Worm (Caenorhabditis elegans) whole organism, L4 larva: ENCODE measurements around the gene R09E10.13.

Experiments used
- T26A8.4 ChIP-seq: fragments of 200-800 bp; sonication (Bioruptor generic); IDR thresholded peaks from 2 replicates; pipeline ENCODE4 v1.3.6; 2022; ENCODE audit warnings: missing genetic modification characterization, missing compliant biosample characterization
- Y75B8A.6 ChIP-seq: fragments of 200-800 bp; sonication (Bioruptor generic); IDR thresholded peaks from 2 replicates; pipeline ENCODE4 v1.3.6; 2022; ENCODE audit warnings: missing genetic modification reagents, missing genetic modification characterization, missing compliant biosample characterization
- aha-1 ChIP-seq: fragments of 150-350 bp; peaks from one replicate; lab custom pipeline; 2014; ENCODE audit warnings: missing biosample characterization, missing genetic modification characterization
- arid-1 ChIP-seq: fragments of 200-800 bp; sonication (Bioruptor generic); conservative IDR thresholded peaks from 2 replicates; pipeline ENCODE4 v1.3.6; 2022; ENCODE audit warnings: missing genetic modification reagents, missing genetic modification characterization, missing compliant biosample characterization
- ceh-20 ChIP-seq: fragments of 200-800 bp; sonication (Bioruptor generic); IDR thresholded peaks from 2 replicates; pipeline ENCODE4 v1.3.6; 2022; ENCODE audit warnings: missing genetic modification reagents, missing genetic modification characterization, missing compliant biosample characterization
- ceh-28 ChIP-seq: fragments of 150-350 bp; optimal IDR thresholded peaks from 2 replicates; lab custom pipeline; 2014; ENCODE audit warnings: missing biosample characterization, missing genetic modification reagents, missing genetic modification characterization
- ctbp-1 ChIP-seq: fragments of 200-800 bp; sonication (Bioruptor generic); IDR thresholded peaks from 2 replicates; pipeline ENCODE4 v1.3.6; 2022; ENCODE audit warnings: missing genetic modification reagents, missing genetic modification characterization, missing compliant biosample characterization
- daf-12 ChIP-seq: fragments of 150-350 bp; optimal IDR thresholded peaks from 2 replicates; lab custom pipeline; 2014; ENCODE audit warnings: missing biosample characterization, missing genetic modification reagents, missing genetic modification characterization
- daf-19 ChIP-seq: fragments of 200-800 bp; sonication (Bioruptor generic); conservative IDR thresholded peaks from 2 replicates; pipeline ENCODE4 v1.3.6; 2022; ENCODE audit warnings: missing genetic modification characterization, missing compliant biosample characterization
- dmd-6 ChIP-seq: fragments of 200-800 bp; sonication (Bioruptor generic); IDR thresholded peaks from 2 replicates; pipeline ENCODE4 v1.3.6; 2022; ENCODE audit warnings: missing genetic modification reagents, missing genetic modification characterization, missing compliant biosample characterization
- dpl-1 ChIP-seq: fragments of 150-350 bp; optimal IDR thresholded peaks from 2 replicates; lab custom pipeline; 2014; ENCODE audit warnings: missing biosample characterization, missing genetic modification reagents, missing genetic modification characterization
- duxl-1 ChIP-seq: sonication (generic microtip); optimal IDR thresholded peaks from 2 replicates; lab custom pipeline; 2016; ENCODE audit warnings: mild to moderate bottlenecking, missing genetic modification characterization, moderate library complexity, missing compliant biosample characterization; ENCODE audit not compliant: poor library complexity
- dve-1 ChIP-seq: sonication (generic microtip); optimal IDR thresholded peaks from 2 replicates; lab custom pipeline; 2017; ENCODE audit warnings: antibody characterized with exemption, mild to moderate bottlenecking, missing genetic modification characterization, missing compliant biosample characterization; ENCODE audit not compliant: insufficient read depth
- hif-1 ChIP-seq, 2 experiments: sonication (generic microtip); optimal IDR thresholded peaks; 2 replicates each; lab custom pipeline; 2016 to 2017; ENCODE audit warnings: missing compliant biosample characterization in 2 of 2, missing genetic modification characterization in 2 of 2, missing genetic modification reagents in 2 of 2, missing genotype in 2 of 2, mild to moderate bottlenecking in 1 of 2
- hlh-11 ChIP-seq: fragments of 200-800 bp; sonication (Bioruptor generic); optimal IDR thresholded peaks from 2 replicates; lab custom pipeline; 2018; ENCODE audit warnings: mild to moderate bottlenecking, missing genetic modification characterization, missing compliant biosample characterization
- hlh-30 ChIP-seq: sonication (generic microtip); optimal IDR thresholded peaks from 2 replicates; lab custom pipeline; 2017; ENCODE audit warnings: antibody characterized with exemption, mild to moderate bottlenecking, missing genetic modification characterization, missing compliant biosample characterization; ENCODE audit not compliant: insufficient read depth
- hmg-1.1 ChIP-seq: fragments of 200-800 bp; sonication (Bioruptor generic); IDR thresholded peaks from 2 replicates; pipeline ENCODE4 v1.3.6; 2022; ENCODE audit warnings: missing genetic modification reagents, missing genetic modification characterization, missing compliant biosample characterization
- jun-1 ChIP-seq: fragments of 150-350 bp; optimal IDR thresholded peaks from 2 replicates; lab custom pipeline; 2014; ENCODE audit warnings: missing biosample characterization, missing genetic modification reagents, missing genetic modification characterization
- lim-7 ChIP-seq: fragments of 200-800 bp; sonication (Bioruptor generic); IDR thresholded peaks from 2 replicates; pipeline ENCODE4 v1.3.6; 2022; ENCODE audit warnings: missing genetic modification characterization, missing compliant biosample characterization
- lin-1 ChIP-seq: fragments of 200-800 bp; sonication (Bioruptor generic); IDR thresholded peaks from 2 replicates; pipeline ENCODE4 v1.3.6; 2022; ENCODE audit warnings: missing genetic modification reagents, missing genetic modification characterization, missing compliant biosample characterization
- lin-13 ChIP-seq: fragments of 150-350 bp; optimal IDR thresholded peaks from 2 replicates; lab custom pipeline; 2014; ENCODE audit warnings: missing biosample characterization, missing genetic modification reagents, missing genetic modification characterization
- lin-38 ChIP-seq: fragments of 200-800 bp; sonication (Bioruptor generic); IDR thresholded peaks from 2 replicates; pipeline ENCODE4 v1.3.6; 2022; ENCODE audit warnings: missing genetic modification reagents, missing genetic modification characterization, missing compliant biosample characterization
- lin-39 ChIP-seq: fragments of 150-350 bp; optimal IDR thresholded peaks from 2 replicates; lab custom pipeline; 2014; ENCODE audit warnings: missing biosample characterization, missing genetic modification reagents, missing genetic modification characterization
- lsy-2 ChIP-seq, 2 experiments: fragments of 150-350 bp in 1 of 2; sonication (generic microtip) in 1 of 2; optimal IDR thresholded peaks; 2 replicates each; lab custom pipeline; 2014 to 2017; ENCODE audit warnings: missing biosample characterization in 2 of 2, missing genetic modification characterization in 2 of 2
- mdl-1 ChIP-seq, 2 experiments: fragments of 150-350 bp in 1 of 2; sonication (generic microtip) in 1 of 2; optimal IDR thresholded peaks; 2 replicates each; lab custom pipeline; 2014 to 2017; ENCODE audit warnings: missing biosample characterization in 2 of 2, missing genetic modification characterization in 2 of 2
- mep-1 ChIP-seq: fragments of 150-350 bp; sonication (generic microtip); optimal IDR thresholded peaks from 3 replicates; lab custom pipeline; 2014; ENCODE audit warnings: missing biosample characterization, missing genetic modification characterization
- mes-2 ChIP-seq: sonication (generic microtip); optimal IDR thresholded peaks from 2 replicates; lab custom pipeline; 2016; ENCODE audit warnings: missing genotype, mild to moderate bottlenecking, missing genetic modification characterization, missing compliant biosample characterization; ENCODE audit not compliant: poor library complexity, severe bottlenecking
- mxl-2 ChIP-seq: fragments of 200-800 bp; sonication (Bioruptor generic); conservative IDR thresholded peaks from 2 replicates; pipeline ENCODE4 v1.3.6; 2022; ENCODE audit warnings: missing genetic modification reagents, missing genetic modification characterization, missing compliant biosample characterization
- mxl-3 ChIP-seq: fragments of 200-800 bp; sonication (Bioruptor generic); optimal IDR thresholded peaks from 2 replicates; lab custom pipeline; 2018; ENCODE audit warnings: mild to moderate bottlenecking, missing genetic modification characterization, missing compliant biosample characterization
- nhr-25 ChIP-seq: sonication (generic microtip); optimal IDR thresholded peaks from 2 replicates; lab custom pipeline; 2017; ENCODE audit warnings: missing genetic modification characterization, mild to moderate bottlenecking, missing compliant biosample characterization, antibody characterized with exemption, moderate library complexity, borderline replicate concordance; ENCODE audit not compliant: insufficient read depth
- nhr-28 ChIP-seq: fragments of 150-350 bp; optimal IDR thresholded peaks from 2 replicates; lab custom pipeline; 2014; ENCODE audit warnings: missing biosample characterization, missing genetic modification characterization
- nhr-77 ChIP-seq: fragments of 150-350 bp; optimal IDR thresholded peaks from 2 replicates; lab custom pipeline; 2014; ENCODE audit warnings: missing biosample characterization, missing genetic modification characterization
- pqm-1 ChIP-seq: sonication (generic microtip); optimal IDR thresholded peaks from 2 replicates; lab custom pipeline; 2017; ENCODE audit warnings: missing biosample characterization, missing genetic modification characterization
- rbr-2 ChIP-seq: sonication (generic microtip); optimal IDR thresholded peaks from 2 replicates; lab custom pipeline; 2016; ENCODE audit warnings: missing genotype, missing genetic modification characterization, missing compliant biosample characterization
- set-16 ChIP-seq: fragments of 200-800 bp; sonication (Bioruptor generic); IDR thresholded peaks from 2 replicates; pipeline ENCODE4 v1.3.6; 2022; ENCODE audit warnings: missing genetic modification reagents, missing genetic modification characterization, missing compliant biosample characterization
- unc-39 ChIP-seq: sonication (generic microtip); optimal IDR thresholded peaks from 2 replicates; lab custom pipeline; 2017; ENCODE audit warnings: missing biosample characterization, missing genetic modification characterization
- unc-62 ChIP-seq, 3 experiments: fragments of 150-350 bp in 1 of 3; sonication (generic microtip); optimal IDR thresholded peaks in 2 of 3; peaks in 1 of 3; 1 replicate in 1 of 3; 2 replicates in 2 of 3; lab custom pipeline; 2014 to 2017; ENCODE audit warnings: missing biosample characterization in 3 of 3, missing genetic modification characterization in 3 of 3, missing genetic modification reagents in 3 of 3, missing genotype in 1 of 3
- ztf-7 ChIP-seq: fragments of 150-350 bp; optimal IDR thresholded peaks from 2 replicates; lab custom pipeline; 2014; ENCODE audit warnings: missing biosample characterization, missing genetic modification characterization

The R09E10.13 gene

ce11 chrIV:10284194-10284910, 10.6 kb downstream of the R09E10.13 start, which contains the start of gene rad-51:
rad-51 (minus strand) TSS chrIV:10284244.
- TF ChIP-seq ztf-7 (peak; percentile 37), unc-39 (tag; lab: Kevin White, UChicago) (no peak), mxl-3 (GFP tag; lab: Kevin White, UChicago) (peak; percentile 87), hlh-11 (tag; lab: Kevin White, UChicago) (peak; percentile 70), lsy-2 (tag; optimal IDR thresholded peaks at IDR 0.05; lab: Kevin White, UChicago) (peak in 1 of 2 experiments; percentile 69), nhr-28 (tag; lab: Kevin White, UChicago) (peak; percentile 76), lin-13 (no peak), dmd-6 (GFP tag; lab: Robert Waterston, UW) (peak; percentile 42; the same call in 1 of the 2 replicates), dve-1 (tag; lab: Kevin White, UChicago) (peak; percentile 47), nhr-77 (tag; lab: Kevin White, UChicago) (peak; percentile 33), ceh-20 (GFP tag; lab: Robert Waterston, UW) (peak; percentile 32; the same call in 1 of the 2 replicates), mes-2 (peak; percentile 76), rbr-2 (peak; percentile 67), lin-1 (no peak), mxl-2 (GFP tag; lab: Robert Waterston, UW) (no peak), mep-1 (peak; percentile 84), T26A8.4 (GFP tag; lab: Robert Waterston, UW) (peak; percentile 51), daf-19 (no peak), set-16 (GFP tag; lab: Robert Waterston, UW) (peak; percentile 17; the same call in 1 of the 2 replicates), lin-39 (tag; lab: Kevin White, UChicago) (no peak), dpl-1 (peak; percentile 83), arid-1 (GFP tag; lab: Robert Waterston, UW) (0 out of 2 replicates have a peak, but pooled peaks have one; percentile 14), ceh-28 (tag; lab: Kevin White, UChicago) (no peak), hlh-30 (tag; lab: Kevin White, UChicago) (peak; percentile 64), nhr-25 (tag; lab: Kevin White, UChicago) (peak; percentile 5), unc-62 (GFP tag; optimal IDR thresholded peaks at IDR 0.05 in 1 of 2; lab: Kevin White, UChicago) (peak in 1 of 2 experiments; percentile 85), unc-62 (tag; optimal IDR thresholded peaks at IDR 0.05; lab: Kevin White, UChicago) (no peak), mdl-1 (tag; optimal IDR thresholded peaks at IDR 0.05; lab: Kevin White, UChicago) (peak in 1 of 2 experiments; percentile 64), hmg-1.1 (GFP tag; lab: Robert Waterston, UW) (peak; percentile 81), duxl-1 (tag; lab: Kevin White, UChicago) (no peak), aha-1 (tag; lab: Kevin White, UChicago) (peak; percentile 3), ctbp-1 (0 out of 2 replicates have a peak, but pooled peaks have one; percentile 34), hif-1 (tag; optimal IDR thresholded peaks at IDR 0.05; lab: Kevin White, UChicago) (peak in 1 of 2 experiments; percentile 25), lim-7 (GFP tag; lab: Robert Waterston, UW) (0 out of 2 replicates have a peak, but pooled peaks have one; percentile 53), jun-1 (tag; lab: Kevin White, UChicago) (peak; percentile 15), lin-38 (peak; percentile 77), pqm-1 (no peak)
- TF ChIP-seq, all 104 proteins: peak for 27

ce11 chrIV:10281482-10281881, 13.5 kb downstream of the R09E10.13 start, which contains the start of gene thk-1:
thk-1 (minus strand) TSS chrIV:10281582.
- TF ChIP-seq lin-39 (tag; lab: Kevin White, UChicago) (no peak), nhr-28 (tag; lab: Kevin White, UChicago) (peak; percentile 7), dve-1 (tag; lab: Kevin White, UChicago) (peak; percentile 12), pqm-1 (peak; percentile 44), Y75B8A.6 (GFP tag; lab: Robert Waterston, UW) (no peak), aha-1 (tag; lab: Kevin White, UChicago) (peak; percentile 55), daf-12 (tag; lab: Kevin White, UChicago) (no peak), unc-62 (GFP tag; optimal IDR thresholded peaks at IDR 0.05 in 1 of 2; lab: Kevin White, UChicago) (peak in 1 of 2 experiments; percentile 49), unc-62 (tag; optimal IDR thresholded peaks at IDR 0.05; lab: Kevin White, UChicago) (no peak)
